Worm (Caenorhabditis elegans) whole organism, early embryonic: ENCODE data around the gene cwc-15.
"Not testable (repeated sequence)": the region's sequence is repeated elsewhere in the genome, so short reads cannot be mapped to it uniquely, and the experiment has no call there.

Source experiments
- B0310.2 ChIP-seq: sonication (generic microtip); optimal IDR thresholded peaks from 2 replicates; lab custom pipeline; 2016; ENCODE audit warnings: mild to moderate bottlenecking, missing genetic modification characterization, missing compliant biosample characterization
- F13C5.2 ChIP-seq: sonication (generic microtip); optimal IDR thresholded peaks from 2 replicates; lab custom pipeline; 2017; ENCODE audit warnings: mild to moderate bottlenecking, missing genetic modification characterization, inconsistent platforms, missing compliant biosample characterization
- aly-1 ChIP-seq: sonication (generic microtip); optimal IDR thresholded peaks from 2 replicates; lab custom pipeline; 2016; ENCODE audit warnings: missing genetic modification characterization, missing compliant biosample characterization
- ama-1 ChIP-seq: fragments of 150-350 bp; optimal IDR thresholded peaks from 2 replicates; lab custom pipeline; 2014
- ceh-13 ChIP-seq: fragments of 200-800 bp; sonication (Bioruptor generic); optimal IDR thresholded peaks from 2 replicates; lab custom pipeline; 2018; ENCODE audit warnings: mild to moderate bottlenecking, missing genetic modification characterization, missing compliant biosample characterization
- ets-7 ChIP-seq: sonication (generic microtip); optimal IDR thresholded peaks from 2 replicates; lab custom pipeline; 2016; ENCODE audit warnings: missing genotype, missing genetic modification characterization, missing compliant biosample characterization
- hmbx-1 ChIP-seq: sonication (generic microtip); optimal IDR thresholded peaks from 2 replicates; lab custom pipeline; 2016; ENCODE audit warnings: mild to moderate bottlenecking, missing genetic modification characterization, missing compliant biosample characterization
- hmg-4 ChIP-seq: fragments of 200-800 bp; sonication (Bioruptor generic); optimal IDR thresholded peaks from 2 replicates; lab custom pipeline; 2018; ENCODE audit warnings: mild to moderate bottlenecking, missing genetic modification characterization, missing compliant biosample characterization
- hnd-1 ChIP-seq: sonication (generic microtip); optimal IDR thresholded peaks from 2 replicates; lab custom pipeline; 2016; ENCODE audit warnings: missing genetic modification characterization, missing compliant biosample characterization
- pes-1 ChIP-seq: fragments of 200-800 bp; sonication (Bioruptor generic); IDR thresholded peaks from 2 replicates; pipeline ENCODE4 v1.3.6; 2022; ENCODE audit warnings: missing genetic modification reagents, missing genetic modification characterization, missing compliant biosample characterization
- scrt-1 ChIP-seq: fragments of 200-800 bp; sonication (Bioruptor generic); IDR thresholded peaks from 2 replicates; pipeline ENCODE4 v1.3.6; 2022; ENCODE audit warnings: missing genetic modification characterization, missing compliant biosample characterization
- sea-1 ChIP-seq: fragments of 200-800 bp; sonication (Bioruptor generic); conservative IDR thresholded peaks from 2 replicates; pipeline ENCODE4 v1.3.6; 2022; ENCODE audit warnings: missing genetic modification characterization, missing compliant biosample characterization
- tbx-37 ChIP-seq: fragments of 200-800 bp; sonication (Bioruptor generic); conservative IDR thresholded peaks from 2 replicates; pipeline ENCODE4 v1.3.6; 2022; ENCODE audit warnings: missing genetic modification reagents, missing genetic modification characterization, missing compliant biosample characterization
- tra-4 ChIP-seq: sonication (generic microtip); optimal IDR thresholded peaks from 2 replicates; lab custom pipeline; 2017; ENCODE audit warnings: missing genetic modification characterization, missing compliant biosample characterization

DNA sequence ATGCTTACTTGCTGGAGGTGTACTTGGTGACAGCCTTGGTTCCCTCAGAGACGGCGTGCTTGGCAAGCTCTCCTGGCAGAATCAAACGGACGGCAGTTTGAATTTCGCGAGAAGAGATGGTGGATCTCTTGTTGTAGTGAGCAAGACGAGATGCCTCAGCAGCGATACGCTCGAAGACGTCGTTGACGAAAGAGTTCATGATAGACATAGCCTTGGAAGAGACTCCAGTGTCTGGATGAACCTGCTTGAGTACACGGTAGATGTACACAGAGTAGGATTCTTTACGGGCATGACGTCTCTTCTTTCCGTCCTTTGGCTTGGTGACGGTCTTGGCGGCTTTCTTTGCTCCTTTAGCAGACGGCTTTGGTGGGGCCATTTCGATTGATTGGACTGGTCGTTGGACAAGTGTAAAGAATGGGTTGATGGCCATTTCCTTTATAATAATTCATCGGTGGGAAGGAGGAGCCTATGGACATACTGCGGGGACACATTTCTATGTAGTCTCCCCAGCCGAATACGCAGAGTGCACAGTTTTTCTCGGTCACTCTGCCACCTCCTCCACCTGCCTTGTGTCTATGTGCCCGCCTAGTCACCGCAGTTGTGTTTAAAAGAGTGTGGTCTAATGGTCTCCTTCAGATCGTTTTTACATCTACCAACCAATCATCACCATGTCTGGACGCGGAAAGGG is 17.1 kb downstream of the cwc-15 start, which contains the start of the genes his-4 and his-3:
- not testable (repeated sequence) for TF ChIP-seq scrt-1 (GFP tag; lab: Robert Waterston, UW); hmg-4 (GFP tag; lab: Kevin White, UChicago); F13C5.2; tra-4 (tag; lab: Kevin White, UChicago); ceh-13 (GFP tag; lab: Kevin White, UChicago); ets-7 (tag; lab: Kevin White, UChicago); B0310.2; hmbx-1 (tag; lab: Kevin White, UChicago); hnd-1 (tag; lab: Kevin White, UChicago)
- TF ChIP-seq pes-1 (GFP tag; lab: Robert Waterston, UW) = peak; percentile 80
- TF ChIP-seq aly-1 = peak; percentile 58
- peak; percentile 87 for TF ChIP-seq ama-1 (lab: Kevin White, UChicago)
- TF ChIP-seq sea-1 (GFP tag; lab: Robert Waterston, UW) = peak; percentile 69
- 0 out of 2 replicates have a peak, but pooled peaks have one; percentile 9 for TF ChIP-seq tbx-37
